Fruit fly (Drosophila melanogaster) whole organism, adult: ENCODE measurements around the gene CG42685.

ENCODE experiments used
- CG11617 ChIP-seq: fragments of 200-800 bp; sonication (Bioruptor generic); optimal IDR thresholded peaks from 2 replicates; lab custom pipeline; 2017; ENCODE audit warnings: mild to moderate bottlenecking, missing biosample characterization, missing genetic modification reagents, missing genetic modification characterization
- CG12768 ChIP-seq: fragments of 200-800 bp; sonication (Bioruptor generic); optimal IDR thresholded peaks from 2 replicates; lab custom pipeline; 2017; ENCODE audit warnings: missing biosample characterization, missing genetic modification characterization, mild to moderate bottlenecking, moderate library complexity, missing genetic modification reagents
- CG14711 ChIP-seq: fragments of 200-800 bp; sonication (Bioruptor generic); optimal IDR thresholded peaks from 2 replicates; lab custom pipeline; 2018; ENCODE audit warnings: missing biosample characterization, mild to moderate bottlenecking, missing genetic modification characterization, moderate library complexity
- CG1620 ChIP-seq: fragments of 200-800 bp; sonication (Bioruptor generic); optimal IDR thresholded peaks from 2 replicates; lab custom pipeline; 2016; ENCODE audit warnings: missing biosample characterization, missing genetic modification characterization
- CG33017 ChIP-seq: fragments of 200-800 bp; sonication (Bioruptor generic); optimal IDR thresholded peaks from 2 replicates; lab custom pipeline; 2018; ENCODE audit warnings: missing biosample characterization, mild to moderate bottlenecking, missing genetic modification characterization, moderate library complexity
- CG5204 ChIP-seq: fragments of 200-800 bp; sonication (Bioruptor generic); optimal IDR thresholded peaks from 2 replicates; lab custom pipeline; 2016; ENCODE audit warnings: missing biosample characterization, missing genetic modification characterization
- CG7045 ChIP-seq: fragments of 200-800 bp; sonication (Bioruptor generic); optimal IDR thresholded peaks from 2 replicates; lab custom pipeline; 2017; ENCODE audit warnings: missing biosample characterization, mild to moderate bottlenecking, missing genetic modification characterization
- CG7101 ChIP-seq: fragments of 200-800 bp; sonication (Bioruptor generic); optimal IDR thresholded peaks from 2 replicates; lab custom pipeline; 2018; ENCODE audit warnings: missing biosample characterization, mild to moderate bottlenecking, missing genetic modification characterization, moderate library complexity
- Clk ChIP-seq: fragments of 200-800 bp; sonication (Bioruptor generic); optimal IDR thresholded peaks from 2 replicates; lab custom pipeline; 2017; ENCODE audit warnings: missing biosample characterization, missing genetic modification characterization
- Crg-1 ChIP-seq: fragments of 200-800 bp; sonication (Bioruptor generic); optimal IDR thresholded peaks from 2 replicates; lab custom pipeline; 2016; ENCODE audit warnings: missing biosample characterization, missing genetic modification characterization
- Hr96 ChIP-seq: fragments of 200-800 bp; sonication (Bioruptor generic); optimal IDR thresholded peaks from 2 replicates; lab custom pipeline; 2016; ENCODE audit warnings: missing biosample characterization, missing genetic modification characterization
- Mnt ChIP-seq: fragments of 200-800 bp; sonication (Bioruptor generic); optimal IDR thresholded peaks from 2 replicates; lab custom pipeline; 2016; ENCODE audit warnings: missing biosample characterization, mild to moderate bottlenecking, missing genetic modification characterization
- bab1 ChIP-seq: fragments of 200-800 bp; sonication (Bioruptor generic); optimal IDR thresholded peaks from 3 replicates; lab custom pipeline; 2019; ENCODE audit warnings: missing biosample characterization, mild to moderate bottlenecking, missing genetic modification characterization, moderate library complexity
- cic ChIP-seq: fragments of 200-800 bp; sonication (Bioruptor generic); optimal IDR thresholded peaks from 2 replicates; lab custom pipeline; 2017; ENCODE audit warnings: missing biosample characterization, mild to moderate bottlenecking, missing genetic modification characterization, moderate library complexity
- cnc ChIP-seq, 2 experiments: fragments of >200 bp; optimal IDR thresholded peaks; 2 replicates each; lab custom pipeline; 2017
- kay ChIP-seq: fragments of 200-800 bp; sonication (Bioruptor generic); peaks from one replicate; lab custom pipeline; 2016; ENCODE audit warnings: missing biosample characterization, missing genetic modification characterization, borderline replicate concordance
- ovo ChIP-seq: fragments of 200-800 bp; sonication (Bioruptor generic); optimal IDR thresholded peaks from 2 replicates; lab custom pipeline; 2016; ENCODE audit warnings: missing biosample characterization, missing genetic modification characterization
- pad ChIP-seq: fragments of 200-800 bp; sonication (Bioruptor generic); optimal IDR thresholded peaks from 3 replicates; lab custom pipeline; 2017; ENCODE audit warnings: missing biosample characterization, missing genetic modification characterization, mild to moderate bottlenecking, moderate library complexity, missing genetic modification reagents
- tj ChIP-seq: fragments of 200-800 bp; sonication (Bioruptor generic); optimal IDR thresholded peaks from 3 replicates; lab custom pipeline; 2017; ENCODE audit warnings: missing biosample characterization, mild to moderate bottlenecking, missing genetic modification characterization, moderate library complexity
- toe ChIP-seq: fragments of 200-800 bp; sonication (Bioruptor generic); optimal IDR thresholded peaks from 2 replicates; lab custom pipeline; 2016; ENCODE audit warnings: missing biosample characterization, missing genetic modification characterization

The CG42685 gene

dm6 chr2L:14712245-14712644 is 17.7 kb downstream of the CG42685 start, which contains the start of gene CG15282:
CG15282 (plus strand) TSS chr2L:14712471.
- TF ChIP-seq CG1620 (GFP tag; lab: Kevin White, UChicago) (no peak), kay (GFP tag; lab: Kevin White, UChicago) (no peak), CG12768 (GFP tag; lab: Kevin White, UChicago) (no peak), CG5204 (GFP tag; lab: Kevin White, UChicago) (no peak), Crg-1 (GFP tag; lab: Kevin White, UChicago) (no peak), pad (GFP tag; lab: Kevin White, UChicago) (no peak), cic (GFP tag; lab: Kevin White, UChicago) (no peak), ovo (GFP tag; lab: Kevin White, UChicago) (no peak), CG7101 (tag; lab: Kevin White, UChicago) (no peak), tj (no peak), Clk (GFP tag; lab: Kevin White, UChicago) (no peak), toe (no peak), CG33017 (tag; lab: Kevin White, UChicago) (no peak), CG7045 (GFP tag; lab: Kevin White, UChicago) (no peak), Mnt (GFP tag; lab: Kevin White, UChicago) (no peak), CG14711 (tag; lab: Kevin White, UChicago) (no peak)

- TF ChIP-seq CG7101 (tag; lab: Kevin White, UChicago) (peak; percentile 46), tj (no peak), cic (GFP tag; lab: Kevin White, UChicago) (no peak), Crg-1 (GFP tag; lab: Kevin White, UChicago) (peak; percentile 14), kay (GFP tag; lab: Kevin White, UChicago) (peak; percentile 10), cnc (optimal IDR thresholded peaks at IDR 0.05; lab: Kevin White, UChicago) (no peak), CG5204 (GFP tag; lab: Kevin White, UChicago) (peak; percentile 49), CG14711 (tag; lab: Kevin White, UChicago) (peak; percentile 16), CG11617 (GFP tag; lab: Kevin White, UChicago) (no peak), CG33017 (tag; lab: Kevin White, UChicago) (no peak), bab1 (GFP tag; lab: Kevin White, UChicago) (peak; percentile 81), CG7045 (GFP tag; lab: Kevin White, UChicago) (peak; percentile 35), CG12768 (GFP tag; lab: Kevin White, UChicago) (peak; percentile 17), Mnt (GFP tag; lab: Kevin White, UChicago) (peak; percentile 23), CG1620 (GFP tag; lab: Kevin White, UChicago) (peak; percentile 74), ovo (GFP tag; lab: Kevin White, UChicago) (peak; percentile 27), toe (peak; percentile 78), pad (GFP tag; lab: Kevin White, UChicago) (peak; percentile 54), Hr96 (GFP tag; lab: Kevin White, UChicago) (peak; percentile 85)
These were observed 23.8 kb downstream of the CG42685 start for dm6 chr2L:14706194-14706593.

dm6 chr2L:14701495-14701894 is 28.5 kb downstream of the CG42685 start:
- no peak for TF ChIP-seq toe
- no peak for TF ChIP-seq bab1 (GFP tag; lab: Kevin White, UChicago)
- no peak for TF ChIP-seq cic (GFP tag; lab: Kevin White, UChicago)
- TF ChIP-seq CG5204 (GFP tag; lab: Kevin White, UChicago) = no peak
- TF ChIP-seq ovo (GFP tag; lab: Kevin White, UChicago) = no peak
- no peak for TF ChIP-seq cnc (optimal IDR thresholded peaks at IDR 0.05; lab: Kevin White, UChicago)
- no peak for TF ChIP-seq Clk (GFP tag; lab: Kevin White, UChicago)
- no peak for TF ChIP-seq tj
- no peak for TF ChIP-seq Mnt (GFP tag; lab: Kevin White, UChicago)
- no peak for TF ChIP-seq CG33017 (tag; lab: Kevin White, UChicago)
- no peak for TF ChIP-seq Hr96 (GFP tag; lab: Kevin White, UChicago)
- no peak for TF ChIP-seq CG7101 (tag; lab: Kevin White, UChicago)
- TF ChIP-seq CG7045 (GFP tag; lab: Kevin White, UChicago) = no peak
- TF ChIP-seq Crg-1 (GFP tag; lab: Kevin White, UChicago) = no peak

dm6 chr2L:14699501-14700077 is 30.4 kb downstream of the CG42685 start:
- TF ChIP-seq bab1 (GFP tag; lab: Kevin White, UChicago) = no peak
- peak; percentile 9 for TF ChIP-seq tj

dm6 chr2L:14698980-14699379 is 31.0 kb downstream of the CG42685 start:
- TF ChIP-seq Crg-1 (GFP tag; lab: Kevin White, UChicago) = no peak
- TF ChIP-seq cic (GFP tag; lab: Kevin White, UChicago) = no peak
- TF ChIP-seq CG14711 (tag; lab: Kevin White, UChicago) = no peak
- TF ChIP-seq CG12768 (GFP tag; lab: Kevin White, UChicago) = no peak
- no peak for TF ChIP-seq Mnt (GFP tag; lab: Kevin White, UChicago)
- no peak for TF ChIP-seq CG7101 (tag; lab: Kevin White, UChicago)

- TF ChIP-seq CG11617 (GFP tag; lab: Kevin White, UChicago) (no peak), CG7045 (GFP tag; lab: Kevin White, UChicago) (no peak), Mnt (GFP tag; lab: Kevin White, UChicago) (no peak), Hr96 (GFP tag; lab: Kevin White, UChicago) (no peak), CG5204 (GFP tag; lab: Kevin White, UChicago) (no peak), cic (GFP tag; lab: Kevin White, UChicago) (no peak), kay (GFP tag; lab: Kevin White, UChicago) (peak; percentile 56)
These were observed 32.0 kb downstream of the CG42685 start for dm6 chr2L:14697938-14698337.
